Worm (Caenorhabditis elegans) whole organism, early embryonic: Measurements from ENCODE around the gene Y38A10A.7.

Experiments
- B0310.2 ChIP-seq: sonication (generic microtip); optimal IDR thresholded peaks from 2 replicates; lab custom pipeline; 2016; ENCODE audit warnings: mild to moderate bottlenecking, missing genetic modification characterization, missing compliant biosample characterization
- F13C5.2 ChIP-seq: sonication (generic microtip); optimal IDR thresholded peaks from 2 replicates; lab custom pipeline; 2017; ENCODE audit warnings: mild to moderate bottlenecking, missing genetic modification characterization, inconsistent platforms, missing compliant biosample characterization
- ama-1 ChIP-seq: fragments of 150-350 bp; optimal IDR thresholded peaks from 2 replicates; lab custom pipeline; 2014
- flt-1 ChIP-seq: fragments of 200-800 bp; sonication (Bioruptor generic); IDR thresholded peaks from 2 replicates; pipeline ENCODE4 v1.3.6; 2022; ENCODE audit warnings: missing genetic modification characterization, missing compliant biosample characterization
- hmbx-1 ChIP-seq: sonication (generic microtip); optimal IDR thresholded peaks from 2 replicates; lab custom pipeline; 2016; ENCODE audit warnings: mild to moderate bottlenecking, missing genetic modification characterization, missing compliant biosample characterization
- hmg-4 ChIP-seq: fragments of 200-800 bp; sonication (Bioruptor generic); optimal IDR thresholded peaks from 2 replicates; lab custom pipeline; 2018; ENCODE audit warnings: mild to moderate bottlenecking, missing genetic modification characterization, missing compliant biosample characterization
- hnd-1 ChIP-seq: sonication (generic microtip); optimal IDR thresholded peaks from 2 replicates; lab custom pipeline; 2016; ENCODE audit warnings: missing genetic modification characterization, missing compliant biosample characterization
- pes-1 ChIP-seq: fragments of 200-800 bp; sonication (Bioruptor generic); IDR thresholded peaks from 2 replicates; pipeline ENCODE4 v1.3.6; 2022; ENCODE audit warnings: missing genetic modification reagents, missing genetic modification characterization, missing compliant biosample characterization
- sea-1 ChIP-seq: fragments of 200-800 bp; sonication (Bioruptor generic); conservative IDR thresholded peaks from 2 replicates; pipeline ENCODE4 v1.3.6; 2022; ENCODE audit warnings: missing genetic modification characterization, missing compliant biosample characterization
- tbx-37 ChIP-seq: fragments of 200-800 bp; sonication (Bioruptor generic); conservative IDR thresholded peaks from 2 replicates; pipeline ENCODE4 v1.3.6; 2022; ENCODE audit warnings: missing genetic modification reagents, missing genetic modification characterization, missing compliant biosample characterization
- tra-4 ChIP-seq: sonication (generic microtip); optimal IDR thresholded peaks from 2 replicates; lab custom pipeline; 2017; ENCODE audit warnings: missing genetic modification characterization, missing compliant biosample characterization

- TF ChIP-seq ama-1 (lab: Kevin White, UChicago) (no peak), B0310.2 (tag; lab: Kevin White, UChicago) (peak; percentile 23), pes-1 (GFP tag; lab: Robert Waterston, UW) (no peak), F13C5.2 (tag; lab: Kevin White, UChicago) (no peak), hmg-4 (GFP tag; lab: Kevin White, UChicago) (no peak), flt-1 (no peak), tra-4 (no peak), sea-1 (GFP tag; lab: Robert Waterston, UW) (no peak), hmbx-1 (tag; lab: Kevin White, UChicago) (no peak), tbx-37 (no peak), hnd-1 (tag; lab: Kevin White, UChicago) (no peak)
These were observed 2.8 kb downstream of the Y38A10A.7 start for ce11 chrV:6098755-6099155.
